Fruit fly (Drosophila melanogaster) whole organism, embryonic: ENCODE data around the gene CG42828.

Source experiments
- Atf-2 ChIP-seq: fragments of 200-800 bp; sonication (Bioruptor generic); optimal IDR thresholded peaks from 2 replicates; lab custom pipeline; 2016; ENCODE audit warnings: missing biosample characterization, missing genetic modification characterization
- CG10543 ChIP-seq: fragments of 200-800 bp; sonication (Bioruptor generic); optimal IDR thresholded peaks from 3 replicates; lab custom pipeline; 2017; ENCODE audit warnings: missing biosample characterization, mild to moderate bottlenecking, missing genetic modification characterization, moderate library complexity
- CG12071 ChIP-seq: fragments of 200-800 bp; sonication (Bioruptor generic); optimal IDR thresholded peaks from 3 replicates; lab custom pipeline; 2018; ENCODE audit warnings: missing biosample characterization, mild to moderate bottlenecking, missing genetic modification characterization
- CG12104 ChIP-seq: fragments of 200-800 bp; sonication (Bioruptor generic); optimal IDR thresholded peaks from 3 replicates; lab custom pipeline; 2016; ENCODE audit warnings: missing biosample characterization, missing genetic modification characterization
- CG12391 ChIP-seq: fragments of 200-800 bp; sonication (Bioruptor generic); optimal IDR thresholded peaks from 3 replicates; lab custom pipeline; 2018; ENCODE audit warnings: missing biosample characterization, mild to moderate bottlenecking, missing genetic modification characterization, moderate library complexity
- CG12942 ChIP-seq: fragments of 200-800 bp; sonication (Bioruptor generic); optimal IDR thresholded peaks from 3 replicates; lab custom pipeline; 2016; ENCODE audit warnings: missing biosample characterization, missing genetic modification characterization
- CG14014 ChIP-seq: fragments of 200-800 bp; sonication (Bioruptor generic); IDR thresholded peaks from 2 replicates; pipeline ENCODE4 v1.3.6; 2022; ENCODE audit warnings: missing biosample characterization, missing genetic modification characterization
- CG14710 ChIP-seq: fragments of 200-800 bp; sonication (Bioruptor generic); optimal IDR thresholded peaks from 3 replicates; lab custom pipeline; 2019; ENCODE audit warnings: missing biosample characterization, mild to moderate bottlenecking, missing genetic modification characterization, moderate library complexity
- CG15601 ChIP-seq: fragments of 200-800 bp; sonication (Bioruptor generic); optimal IDR thresholded peaks from 3 replicates; lab custom pipeline; 2019; ENCODE audit warnings: missing biosample characterization, mild to moderate bottlenecking, missing genetic modification characterization, moderate library complexity
- CG1603 ChIP-seq: fragments of 200-800 bp; sonication (Bioruptor generic); optimal IDR thresholded peaks from 2 replicates; lab custom pipeline; 2019; ENCODE audit warnings: missing biosample characterization, mild to moderate bottlenecking, missing genetic modification characterization, moderate library complexity
- CG17802 ChIP-seq: fragments of 200-800 bp; sonication (Bioruptor generic); optimal IDR thresholded peaks from 2 replicates; lab custom pipeline; 2018; ENCODE audit warnings: missing biosample characterization, mild to moderate bottlenecking, missing genetic modification characterization, moderate library complexity
- CG18262 ChIP-seq: fragments of 200-800 bp; optimal IDR thresholded peaks from 3 replicates; lab custom pipeline; 2019; ENCODE audit warnings: missing biosample characterization, mild to moderate bottlenecking, missing genetic modification characterization, moderate library complexity
- CG18764 ChIP-seq: fragments of 200-800 bp; sonication (Bioruptor generic); optimal IDR thresholded peaks from 3 replicates; lab custom pipeline; 2016; ENCODE audit warnings: missing biosample characterization, missing genetic modification characterization
- CG2199 ChIP-seq: fragments of 200-800 bp; sonication (Bioruptor generic); IDR thresholded peaks from 3 replicates; pipeline ENCODE4 v1.3.6; 2022; ENCODE audit warnings: missing biosample characterization, missing genetic modification characterization
- CG2202 ChIP-seq: fragments of 200-800 bp; sonication (Bioruptor generic); optimal IDR thresholded peaks from 2 replicates; lab custom pipeline; 2018; ENCODE audit warnings: missing biosample characterization, mild to moderate bottlenecking, missing genetic modification characterization
- CG30431 ChIP-seq: fragments of 200-800 bp; sonication (Bioruptor generic); optimal IDR thresholded peaks from 2 replicates; lab custom pipeline; 2017; ENCODE audit warnings: missing biosample characterization, missing genetic modification characterization
- CG32772 ChIP-seq: fragments of 200-800 bp; sonication (Bioruptor generic); IDR thresholded peaks from 2 replicates; pipeline ENCODE4 v1.3.6; 2022; ENCODE audit warnings: missing biosample characterization, missing genetic modification characterization
- CG6813 ChIP-seq: fragments of 200-800 bp; sonication (Bioruptor generic); optimal IDR thresholded peaks from 2 replicates; lab custom pipeline; 2017; ENCODE audit warnings: missing biosample characterization, missing genetic modification characterization, mild to moderate bottlenecking, moderate library complexity, missing genetic modification reagents
- CG7745 ChIP-seq: fragments of 200-800 bp; sonication (Bioruptor generic); optimal IDR thresholded peaks from 2 replicates; lab custom pipeline; 2018; ENCODE audit warnings: missing biosample characterization, mild to moderate bottlenecking, missing genetic modification characterization, moderate library complexity
- CG9215 ChIP-seq: fragments of 200-800 bp; sonication (Bioruptor generic); IDR thresholded peaks from 2 replicates; pipeline ENCODE4 v1.3.6; 2022; ENCODE audit warnings: missing biosample characterization, missing genetic modification characterization
- D ChIP-seq, 2 experiments: fragments of 200-800 bp in 1 of 2; fragments of >200 bp in 1 of 2; sonication (Bioruptor generic) in 1 of 2; optimal IDR thresholded peaks; 2 replicates in 1 of 2; 3 replicates in 1 of 2; lab custom pipeline; 2017; ENCODE audit warnings: mild to moderate bottlenecking in 1 of 2, missing biosample characterization in 1 of 2, missing genetic modification characterization in 1 of 2, missing genetic modification reagents in 1 of 2
- ERR ChIP-seq: fragments of 200-800 bp; sonication (Bioruptor generic); optimal IDR thresholded peaks from 2 replicates; lab custom pipeline; 2016; ENCODE audit warnings: missing biosample characterization, missing genetic modification characterization
- Eip74EF ChIP-seq, 2 experiments: fragments of 200-800 bp in 1 of 2; fragments of >200 bp in 1 of 2; sonication (Bioruptor generic) in 1 of 2; optimal IDR thresholded peaks; 2 replicates each; lab custom pipeline; 2017 to 2019; ENCODE audit warnings: missing biosample characterization in 2 of 2, missing genetic modification characterization in 2 of 2, mild to moderate bottlenecking in 1 of 2, moderate library complexity in 1 of 2
- GATAe ChIP-seq: fragments of 200-800 bp; sonication (Bioruptor generic); conservative IDR thresholded peaks from 2 replicates; pipeline ENCODE4 v1.3.6; 2022; ENCODE audit warnings: missing biosample characterization, missing genetic modification characterization
- Hr39 ChIP-seq: fragments of >200 bp; optimal IDR thresholded peaks from 2 replicates; lab custom pipeline; 2017
- Hr78 ChIP-seq, 2 experiments: fragments of 200-800 bp in 1 of 2; fragments of >200 bp in 1 of 2; sonication (Bioruptor generic) in 1 of 2; optimal IDR thresholded peaks; 2 replicates each; lab custom pipeline; 2017 to 2019; ENCODE audit warnings: missing biosample characterization in 2 of 2, missing genetic modification characterization in 2 of 2, mild to moderate bottlenecking in 1 of 2, moderate library complexity in 1 of 2
- Med ChIP-seq: fragments of 200-800 bp; sonication (Bioruptor generic); peaks from one replicate; lab custom pipeline; 2016; ENCODE audit warnings: missing biosample characterization, missing genetic modification characterization, mild to moderate bottlenecking, inconsistent platforms, moderate library complexity
- Nf-YA ChIP-seq: fragments of 200-800 bp; sonication (Bioruptor generic); IDR thresholded peaks from 2 replicates; pipeline ENCODE4 v1.3.6; 2022; ENCODE audit warnings: missing biosample characterization, missing genetic modification characterization
- Poxn ChIP-seq: fragments of 200-800 bp; sonication (Bioruptor generic); IDR thresholded peaks from 2 replicates; pipeline ENCODE4 v1.3.6; 2022; ENCODE audit warnings: missing biosample characterization, missing genetic modification characterization
- Rfx ChIP-seq: fragments of 200-800 bp; sonication (Bioruptor generic); IDR thresholded peaks from 2 replicates; pipeline ENCODE4 v1.3.6; 2022; ENCODE audit warnings: missing biosample characterization, missing genetic modification characterization
- Vsx1 ChIP-seq: fragments of 200-800 bp; sonication (Bioruptor generic); optimal IDR thresholded peaks from 2 replicates; lab custom pipeline; 2017; ENCODE audit warnings: missing biosample characterization, mild to moderate bottlenecking, missing genetic modification characterization, missing genetic modification reagents
- amos ChIP-seq: fragments of 200-800 bp; sonication (Bioruptor generic); IDR thresholded peaks from 2 replicates; pipeline ENCODE4 v1.3.6; 2022; ENCODE audit warnings: missing biosample characterization, missing genetic modification characterization; ENCODE audit not compliant: partially characterized antibody
- bcd ChIP-seq: fragments of 200-800 bp; sonication (Bioruptor generic); optimal IDR thresholded peaks from 2 replicates; lab custom pipeline; 2017; ENCODE audit warnings: missing biosample characterization, mild to moderate bottlenecking, missing genetic modification characterization
- bigmax ChIP-seq: fragments of 200-800 bp; sonication (Bioruptor generic); optimal IDR thresholded peaks from 2 replicates; lab custom pipeline; 2018; ENCODE audit warnings: missing biosample characterization, mild to moderate bottlenecking, missing genetic modification characterization
- chinmo ChIP-seq: fragments of 200-800 bp; sonication (Bioruptor generic); IDR thresholded peaks from 4 replicates; pipeline ENCODE4 v1.3.6; 2022; ENCODE audit warnings: missing biosample characterization, missing genetic modification characterization; ENCODE audit not compliant: partially characterized antibody
- ci ChIP-seq: fragments of 200-800 bp; sonication (Bioruptor generic); IDR thresholded peaks from 3 replicates; pipeline ENCODE4 v1.3.6; 2022; ENCODE audit warnings: missing biosample characterization, missing genetic modification characterization
- crc ChIP-seq: fragments of 200-800 bp; sonication (Bioruptor generic); optimal IDR thresholded peaks from 2 replicates; lab custom pipeline; 2016; ENCODE audit warnings: missing biosample characterization, missing genetic modification characterization
- dysf ChIP-seq: fragments of 200-800 bp; sonication (Bioruptor generic); IDR thresholded peaks from 3 replicates; pipeline ENCODE4 v1.3.6; 2022; ENCODE audit warnings: missing biosample characterization, missing genetic modification characterization
- esg ChIP-seq: fragments of 200-800 bp; sonication (Bioruptor generic); conservative IDR thresholded peaks from 2 replicates; pipeline ENCODE4 v1.3.6; 2022; ENCODE audit warnings: missing biosample characterization, missing genetic modification characterization
- fd96Cb ChIP-seq: fragments of 200-800 bp; sonication (Bioruptor generic); optimal IDR thresholded peaks from 2 replicates; lab custom pipeline; 2018; ENCODE audit warnings: missing biosample characterization, mild to moderate bottlenecking, missing genetic modification characterization, moderate library complexity
- gro ChIP-seq: fragments of 200-800 bp; sonication (Bioruptor generic); optimal IDR thresholded peaks from 2 replicates; lab custom pipeline; 2016; ENCODE audit warnings: missing biosample characterization, missing genetic modification characterization
- ind ChIP-seq: fragments of 200-800 bp; sonication (Bioruptor generic); optimal IDR thresholded peaks from 3 replicates; lab custom pipeline; 2016; ENCODE audit warnings: missing biosample characterization, missing genetic modification characterization
- kah ChIP-seq: fragments of 200-800 bp; sonication (Bioruptor generic); optimal IDR thresholded peaks from 2 replicates; lab custom pipeline; 2018; ENCODE audit warnings: missing biosample characterization, mild to moderate bottlenecking, missing genetic modification characterization
- kay ChIP-seq: fragments of 200-800 bp; sonication (Bioruptor generic); optimal IDR thresholded peaks from 2 replicates; lab custom pipeline; 2016; ENCODE audit warnings: missing biosample characterization, missing genetic modification characterization
- lilli ChIP-seq: fragments of 200-800 bp; sonication (Bioruptor generic); optimal IDR thresholded peaks from 3 replicates; lab custom pipeline; 2016; ENCODE audit warnings: missing biosample characterization, missing genetic modification characterization
- pum ChIP-seq: fragments of 200-800 bp; sonication (Bioruptor generic); optimal IDR thresholded peaks from 2 replicates; lab custom pipeline; 2016; ENCODE audit warnings: missing biosample characterization, missing genetic modification characterization
- scrt ChIP-seq: fragments of 200-800 bp; sonication (Bioruptor generic); optimal IDR thresholded peaks from 2 replicates; lab custom pipeline; 2018; ENCODE audit warnings: missing biosample characterization, mild to moderate bottlenecking, missing genetic modification characterization, moderate library complexity
- wdn ChIP-seq: fragments of 200-800 bp; sonication (Bioruptor generic); IDR thresholded peaks from 2 replicates; pipeline ENCODE4 v1.3.6; 2022; ENCODE audit warnings: missing biosample characterization, missing genetic modification characterization

Gene CG42828

DNA sequence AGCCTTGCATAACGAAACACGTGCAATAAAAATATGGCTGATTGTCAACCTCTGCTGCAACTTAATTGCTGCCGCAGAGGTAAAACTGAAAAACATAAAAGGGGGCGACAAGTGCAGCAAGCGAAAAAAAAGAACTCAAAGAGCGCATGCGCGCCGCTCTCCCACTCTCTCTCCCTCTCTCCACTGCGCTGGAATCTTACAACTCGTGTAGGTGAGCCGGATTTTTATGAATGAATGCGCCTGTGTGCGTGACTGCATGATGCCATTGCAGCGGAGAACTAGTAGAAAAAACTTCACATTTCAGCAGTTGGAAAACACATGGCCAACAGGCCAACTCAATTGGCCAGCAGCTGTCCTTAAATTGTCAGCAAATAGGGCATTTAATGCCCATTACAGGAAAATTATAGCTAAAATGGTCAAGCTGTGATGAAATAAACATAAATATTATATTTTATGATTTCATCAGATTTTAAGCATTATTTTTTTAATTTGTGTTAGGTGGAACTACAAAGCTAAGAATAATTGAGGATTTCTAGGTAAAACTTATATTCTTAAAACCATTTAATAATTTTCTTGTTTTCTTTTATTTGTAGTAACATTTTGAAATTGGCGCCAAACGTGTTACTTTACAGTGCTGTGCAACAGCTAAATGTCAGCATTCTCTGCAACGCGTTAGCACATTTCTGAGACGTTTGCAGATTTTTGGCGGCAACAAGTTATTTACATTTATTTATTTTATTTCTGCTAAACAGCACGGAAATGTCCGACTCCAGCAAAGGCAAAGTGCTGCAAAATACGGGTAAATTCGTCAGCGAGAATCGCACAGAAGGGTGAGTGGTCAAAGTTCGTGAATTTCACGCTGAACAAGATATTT is 25.8 kb upstream of the CG42828 start, which contains the start of gene PolE1 (continued):
- TF ChIP-seq CG14710 (tag; lab: Kevin White, UChicago) (peak; percentile 58), CG6813 (no peak), Eip74EF (GFP tag; optimal IDR thresholded peaks at IDR 0.05; lab: Kevin White, UChicago) (no peak), scrt (GFP tag; lab: Kevin White, UChicago) (peak; percentile 94), CG12104 (no peak), lilli (GFP tag; lab: Kevin White, UChicago) (peak; percentile 23), Vsx1 (GFP tag; lab: Kevin White, UChicago) (no peak), amos (GFP tag; lab: Robert Waterston, UW) (no peak), D (optimal IDR thresholded peaks at IDR 0.05; lab: Kevin White, UChicago) (no peak), D (GFP tag; optimal IDR thresholded peaks at IDR 0.05; lab: Kevin White, UChicago) (no peak), Hr78 (GFP tag; optimal IDR thresholded peaks at IDR 0.05; lab: Kevin White, UChicago) (no peak), CG12071 (GFP tag; lab: Kevin White, UChicago) (no peak), ind (GFP tag; lab: Kevin White, UChicago) (no peak), Med (peak; percentile 88), CG17802 (no peak), fd96Cb (tag; lab: Kevin White, UChicago) (no peak), bigmax (GFP tag; lab: Kevin White, UChicago) (no peak), CG9215 (GFP tag; lab: Robert Waterston, UW) (no peak), CG15601 (tag; lab: Kevin White, UChicago) (no peak), esg (GFP tag; lab: Robert Waterston, UW) (no peak), dysf (no peak), GATAe (no peak), CG12942 (GFP tag; lab: Kevin White, UChicago) (no peak), CG18764 (GFP tag; lab: Kevin White, UChicago) (no peak), ci (GFP tag; lab: Robert Waterston, UW) (peak; percentile 42; the same call in 1 of the 3 replicates), CG10543 (GFP tag; lab: Kevin White, UChicago) (no peak), CG14014 (GFP tag; lab: Robert Waterston, UW) (no peak), CG18262 (tag; lab: Kevin White, UChicago) (no peak), CG7745 (tag; lab: Kevin White, UChicago) (no peak), CG32772 (GFP tag; lab: Robert Waterston, UW) (no peak), kay (GFP tag; lab: Kevin White, UChicago) (no peak), wdn (GFP tag; lab: Robert Waterston, UW) (no peak), Poxn (no peak), chinmo (GFP tag; lab: Robert Waterston, UW) (0 out of 4 replicates have a peak, but pooled peaks have one; percentile 30), Hr39 (lab: Kevin White, UChicago) (no peak), gro (GFP tag; lab: Kevin White, UChicago) (peak; percentile 21), Atf-2 (GFP tag; lab: Kevin White, UChicago) (no peak), pum (GFP tag; lab: Kevin White, UChicago) (no peak), CG30431 (no peak), ERR (no peak), CG2199 (GFP tag; lab: Robert Waterston, UW) (no peak), CG2202 (tag; lab: Kevin White, UChicago) (no peak), CG1603 (tag; lab: Kevin White, UChicago) (peak; percentile 27), crc (GFP tag; lab: Kevin White, UChicago) (no peak), CG12391 (tag; lab: Kevin White, UChicago) (peak; percentile 28), Nf-YA (no peak), bcd (GFP tag; lab: Kevin White, UChicago) (no peak), Rfx (GFP tag; lab: Robert Waterston, UW) (peak; percentile 38; the same call in 1 of the 2 replicates), kah (no peak)
